Worm (Caenorhabditis elegans) whole organism, young adult: ENCODE results near the gene ZK1307.9.

Experiments used
- B0035.1 ChIP-seq: sonication (generic microtip); optimal IDR thresholded peaks from 2 replicates; lab custom pipeline; 2016; ENCODE audit warnings: missing genetic modification characterization, mild to moderate bottlenecking, missing compliant biosample characterization, missing genotype, missing genetic modification reagents
- B0261.1 ChIP-seq: sonication (generic microtip); optimal IDR thresholded peaks from 2 replicates; lab custom pipeline; 2016; ENCODE audit warnings: mild to moderate bottlenecking, missing genetic modification characterization, moderate library complexity, missing compliant biosample characterization
- D2030.7 ChIP-seq: fragments of 200-800 bp; sonication (Bioruptor generic); IDR thresholded peaks from 2 replicates; pipeline ENCODE4 v1.3.6; 2022; ENCODE audit warnings: missing genetic modification reagents, missing genetic modification characterization, missing compliant biosample characterization
- F39B2.1 ChIP-seq: fragments of 200-800 bp; sonication (Bioruptor generic); IDR thresholded peaks from 2 replicates; pipeline ENCODE4 v1.3.6; 2022; ENCODE audit warnings: missing genetic modification reagents, missing genetic modification characterization, missing compliant biosample characterization
- F49E8.2 ChIP-seq: sonication (generic microtip); optimal IDR thresholded peaks from 3 replicates; lab custom pipeline; 2017; ENCODE audit warnings: missing genetic modification characterization, mild to moderate bottlenecking, missing compliant biosample characterization, antibody characterized with exemption, moderate library complexity; ENCODE audit not compliant: insufficient read depth
- T07F8.4 ChIP-seq: sonication (generic microtip); optimal IDR thresholded peaks from 2 replicates; lab custom pipeline; 2016; ENCODE audit warnings: mild to moderate bottlenecking, missing genetic modification characterization, moderate library complexity, missing compliant biosample characterization
- Y79H2A.3 ChIP-seq: fragments of 200-800 bp; sonication (Bioruptor generic); conservative IDR thresholded peaks from 2 replicates; pipeline ENCODE4 v1.3.6; 2022; ENCODE audit warnings: missing genetic modification reagents, missing genetic modification characterization, missing compliant biosample characterization
- ZK185.1 ChIP-seq: sonication (generic microtip); optimal IDR thresholded peaks from 2 replicates; lab custom pipeline; 2016; ENCODE audit warnings: mild to moderate bottlenecking, missing genetic modification characterization, missing compliant biosample characterization; ENCODE audit not compliant: poor library complexity, severe bottlenecking
- aptf-2 ChIP-seq: fragments of 200-800 bp; sonication (Bioruptor generic); conservative IDR thresholded peaks from 2 replicates; pipeline ENCODE4 v1.3.6; 2022; ENCODE audit warnings: missing genetic modification reagents, missing genetic modification characterization, missing compliant biosample characterization
- bed-1 ChIP-seq: fragments of 200-800 bp; sonication (Bioruptor generic); IDR thresholded peaks from 2 replicates; pipeline ENCODE4 v1.3.6; 2022; ENCODE audit warnings: missing genetic modification reagents, missing genetic modification characterization, missing compliant biosample characterization
- bed-2 ChIP-seq: fragments of 200-800 bp; sonication (Bioruptor generic); IDR thresholded peaks from 2 replicates; pipeline ENCODE4 v1.3.6; 2022; ENCODE audit warnings: missing genetic modification reagents, missing genetic modification characterization, missing compliant biosample characterization
- ceh-79 ChIP-seq: sonication (generic microtip); optimal IDR thresholded peaks from 2 replicates; lab custom pipeline; 2017; ENCODE audit warnings: mild to moderate bottlenecking, missing genetic modification characterization, missing compliant biosample characterization
- dox-1 ChIP-seq: fragments of 200-800 bp; sonication (Bioruptor generic); IDR thresholded peaks from 2 replicates; pipeline ENCODE4 v1.3.6; 2022; ENCODE audit warnings: missing genetic modification reagents, missing genetic modification characterization, missing compliant biosample characterization
- egl-18 ChIP-seq: fragments of 200-800 bp; sonication (Bioruptor generic); IDR thresholded peaks from 2 replicates; pipeline ENCODE4 v1.3.6; 2022; ENCODE audit warnings: missing genetic modification reagents, missing genetic modification characterization, missing compliant biosample characterization
- ekl-4 ChIP-seq: fragments of 200-800 bp; sonication (Bioruptor generic); IDR thresholded peaks from 2 replicates; pipeline ENCODE4 v1.3.6; 2022; ENCODE audit warnings: missing genetic modification reagents, missing genetic modification characterization, missing compliant biosample characterization
- hmg-1.2 ChIP-seq: fragments of 200-800 bp; sonication (Bioruptor generic); IDR thresholded peaks from 2 replicates; pipeline ENCODE4 v1.3.6; 2022; ENCODE audit warnings: missing genetic modification reagents, missing genetic modification characterization, missing compliant biosample characterization
- let-607 ChIP-seq, 2 experiments: fragments of 200-800 bp in 1 of 2; sonication (Bioruptor generic) in 1 of 2; sonication (generic microtip) in 1 of 2; optimal IDR thresholded peaks; 2 replicates each; lab custom pipeline; 2016 to 2018; ENCODE audit warnings: mild to moderate bottlenecking in 2 of 2, missing compliant biosample characterization in 2 of 2, missing genetic modification characterization in 2 of 2, moderate library complexity in 2 of 2, missing genotype in 1 of 2
- lin-40 ChIP-seq: sonication (generic microtip); optimal IDR thresholded peaks from 2 replicates; lab custom pipeline; 2016; ENCODE audit warnings: missing genetic modification characterization, mild to moderate bottlenecking, missing compliant biosample characterization, missing genotype, missing genetic modification reagents
- lin-54 ChIP-seq: fragments of 200-800 bp; sonication (Bioruptor generic); optimal IDR thresholded peaks from 2 replicates; lab custom pipeline; 2018; ENCODE audit warnings: mild to moderate bottlenecking, missing genetic modification characterization, missing compliant biosample characterization
- lsl-1 ChIP-seq: fragments of 200-800 bp; sonication (Bioruptor generic); optimal IDR thresholded peaks from 2 replicates; lab custom pipeline; 2018; ENCODE audit warnings: mild to moderate bottlenecking, missing genetic modification characterization, moderate library complexity, missing compliant biosample characterization
- nhr-27 ChIP-seq: fragments of 200-800 bp; sonication (Bioruptor generic); optimal IDR thresholded peaks from 2 replicates; lab custom pipeline; 2018; ENCODE audit warnings: mild to moderate bottlenecking, missing genetic modification characterization, moderate library complexity, missing compliant biosample characterization
- nhr-80 ChIP-seq: sonication (generic microtip); optimal IDR thresholded peaks from 2 replicates; lab custom pipeline; 2016; ENCODE audit warnings: missing genetic modification characterization, missing compliant biosample characterization
- nhr-90 ChIP-seq: sonication (generic microtip); optimal IDR thresholded peaks from 2 replicates; lab custom pipeline; 2016; ENCODE audit warnings: missing genotype, mild to moderate bottlenecking, missing genetic modification characterization, missing compliant biosample characterization
- pha-4 ChIP-seq: fragments of 150-350 bp; sonication (generic microtip); optimal IDR thresholded peaks from 2 replicates; lab custom pipeline; 2014; ENCODE audit warnings: missing biosample characterization, missing genetic modification reagents, missing genetic modification characterization
- rcor-1 ChIP-seq: fragments of 200-800 bp; sonication (Bioruptor generic); IDR thresholded peaks from 2 replicates; pipeline ENCODE4 v1.3.6; 2022; ENCODE audit warnings: missing genetic modification reagents, missing genetic modification characterization, missing compliant biosample characterization
- somi-1 ChIP-seq: fragments of 200-800 bp; sonication (Bioruptor generic); optimal IDR thresholded peaks from 2 replicates; lab custom pipeline; 2018; ENCODE audit warnings: mild to moderate bottlenecking, missing genetic modification characterization, missing compliant biosample characterization
- sptf-2 ChIP-seq: fragments of 200-800 bp; sonication (Bioruptor generic); optimal IDR thresholded peaks from 2 replicates; lab custom pipeline; 2018; ENCODE audit warnings: mild to moderate bottlenecking, missing genetic modification characterization, missing compliant biosample characterization
- tbp1 ChIP-seq: fragments of 200-800 bp; sonication (Bioruptor generic); optimal IDR thresholded peaks from 2 replicates; lab custom pipeline; 2018; ENCODE audit warnings: mild to moderate bottlenecking, missing genetic modification characterization, missing compliant biosample characterization
- ztf-3 ChIP-seq: fragments of 200-800 bp; sonication (Bioruptor generic); optimal IDR thresholded peaks from 2 replicates; lab custom pipeline; 2018; ENCODE audit warnings: mild to moderate bottlenecking, missing genetic modification characterization, missing compliant biosample characterization

ZK1307.9 gene

DNA sequence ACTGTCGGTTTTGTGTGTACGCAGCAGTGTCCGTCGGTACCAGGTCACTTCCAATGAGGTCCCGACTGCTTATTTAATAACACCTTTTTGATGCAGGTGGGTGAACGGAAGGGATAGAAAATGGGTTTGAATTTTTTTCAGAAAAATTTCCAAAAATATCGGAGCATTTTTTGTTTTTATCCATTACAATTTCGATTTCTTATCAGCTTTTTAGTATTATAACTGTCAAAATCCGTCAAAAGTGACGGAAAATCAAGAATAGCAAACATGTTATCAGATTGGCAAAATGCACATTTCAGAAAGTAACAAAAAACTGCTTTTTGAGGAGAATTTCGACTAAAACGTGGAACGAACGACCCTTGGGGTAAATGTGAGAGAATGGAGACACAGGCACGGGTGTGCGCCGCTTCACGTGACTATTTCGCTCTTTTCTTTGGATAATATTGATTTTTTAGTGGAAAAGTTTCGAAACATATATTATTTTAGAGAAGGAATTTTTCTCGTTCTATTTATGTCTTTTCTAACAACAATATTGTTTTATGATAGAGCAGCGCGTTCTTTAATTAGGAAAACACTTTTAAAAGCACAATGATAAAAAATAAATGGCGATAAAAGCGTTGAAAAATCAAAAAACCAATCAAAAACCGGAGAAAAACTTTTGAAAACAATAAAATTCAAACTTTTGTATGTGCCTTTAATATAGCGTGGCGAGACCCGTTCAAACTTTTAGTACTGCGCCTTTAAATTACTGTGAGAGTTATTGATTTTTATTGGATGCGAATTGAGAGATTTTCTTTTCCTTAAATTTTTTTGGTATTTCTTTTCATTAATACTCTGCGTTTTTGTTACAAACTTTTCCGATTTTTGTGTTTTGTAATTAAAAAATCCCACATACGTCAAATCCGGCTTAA lies 2.1 kb upstream of the ZK1307.9 start, which contains the start of gene sqv-8 (continued):
- TF ChIP-seq aptf-2 (GFP tag; lab: Robert Waterston, UW): no peak
- TF ChIP-seq let-607 (tag; optimal IDR thresholded peaks at IDR 0.05; lab: Kevin White, UChicago): peak; percentile 37 to 43
- TF ChIP-seq lsl-1 (GFP tag; lab: Kevin White, UChicago): peak; percentile 96
- no peak for TF ChIP-seq sptf-2 (GFP tag; lab: Kevin White, UChicago)

DNA sequence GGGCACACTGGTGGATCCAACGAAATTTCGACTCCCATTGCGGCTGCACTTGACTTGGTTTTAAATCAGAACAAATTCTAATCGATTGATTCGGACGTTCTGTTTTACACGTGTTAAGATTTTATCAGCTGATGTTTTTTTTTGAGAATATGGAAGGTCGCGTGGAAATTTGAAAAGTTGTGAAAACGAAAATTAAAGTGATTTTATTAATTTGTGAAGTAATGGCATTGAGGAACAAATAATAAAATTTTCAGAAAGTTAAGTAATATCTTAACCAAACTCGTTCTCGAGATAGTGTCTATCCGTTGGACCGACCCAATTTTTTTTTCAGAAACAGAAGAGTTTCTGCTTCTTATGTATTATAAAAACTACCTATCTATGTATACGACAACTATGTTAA lies 2.4 kb downstream of the ZK1307.9 start, which contains the start of gene ZK1307.4:
Gene ZK1307.4 (minus strand): TSS at position 101 of the 400 bp plus-strand sequence.
- TF ChIP-seq D2030.7 (GFP tag; lab: Robert Waterston, UW) (no peak), B0261.1 (tag; lab: Kevin White, UChicago) (no peak), tbp1 (GFP tag; lab: Kevin White, UChicago) (no peak), egl-18 (GFP tag; lab: Robert Waterston, UW) (no peak), T07F8.4 (tag; lab: Kevin White, UChicago) (no peak), nhr-27 (tag; lab: Kevin White, UChicago) (no peak), F39B2.1 (no peak), ekl-4 (GFP tag; lab: Robert Waterston, UW) (no peak)

DNA sequence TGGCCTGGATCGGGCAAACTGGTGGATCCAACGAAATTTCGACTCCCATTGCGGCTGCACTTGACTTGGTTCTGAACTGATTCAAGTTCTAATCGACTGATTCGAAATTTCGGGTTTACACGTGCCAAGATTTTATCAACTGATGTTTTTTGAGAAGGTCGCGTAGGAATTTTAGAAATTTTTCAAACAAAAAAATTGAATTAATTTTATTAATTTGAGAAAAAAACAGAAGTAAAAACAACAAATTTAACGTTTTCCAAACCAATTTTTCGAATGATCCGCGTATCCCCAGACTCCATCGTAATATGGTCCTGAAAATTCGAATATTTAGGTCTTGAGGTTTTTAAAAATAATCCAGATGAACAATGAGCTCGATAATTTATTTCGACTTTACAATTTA lies 3.6 kb downstream of the ZK1307.9 start, which contains the start of gene ZK1307.3:
Gene ZK1307.3 (minus strand): TSS at position 101 of the 400 bp plus-strand sequence.
- TF ChIP-seq F49E8.2 (tag; lab: Kevin White, UChicago) (no peak), bed-2 (GFP tag; lab: Robert Waterston, UW) (no peak), T07F8.4 (tag; lab: Kevin White, UChicago) (no peak), B0035.1 (tag; lab: Kevin White, UChicago) (no peak), rcor-1 (GFP tag; lab: Robert Waterston, UW) (no peak), somi-1 (GFP tag; lab: Kevin White, UChicago) (no peak)

DNA sequence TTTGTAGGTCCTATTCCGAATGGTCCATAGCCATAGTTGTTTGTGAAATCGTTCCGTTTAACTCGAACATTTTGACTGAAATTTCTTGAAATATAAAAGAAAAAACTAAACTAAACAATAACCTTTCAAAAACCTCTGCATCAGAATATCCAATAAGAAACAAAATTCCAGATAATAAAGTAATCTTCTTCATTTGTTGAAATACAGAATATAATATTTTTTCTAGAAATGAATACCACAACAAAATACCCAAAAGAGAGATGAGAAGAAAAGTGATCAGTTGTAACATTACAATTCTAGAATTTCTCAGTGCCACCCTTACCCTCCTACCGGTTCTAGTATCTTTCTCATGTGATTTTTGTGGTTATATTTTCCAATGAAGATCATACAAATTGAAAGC lies 4.4 kb downstream of the ZK1307.9 start, which contains the start of gene ZK1307.2:
Gene ZK1307.2 (minus strand): TSS at position 274 of the 400 bp plus-strand sequence.
- TF ChIP-seq pha-4 (tag; lab: Kevin White, UChicago) (no peak), bed-1 (no peak), nhr-90 (tag; lab: Kevin White, UChicago) (no peak)

DNA sequence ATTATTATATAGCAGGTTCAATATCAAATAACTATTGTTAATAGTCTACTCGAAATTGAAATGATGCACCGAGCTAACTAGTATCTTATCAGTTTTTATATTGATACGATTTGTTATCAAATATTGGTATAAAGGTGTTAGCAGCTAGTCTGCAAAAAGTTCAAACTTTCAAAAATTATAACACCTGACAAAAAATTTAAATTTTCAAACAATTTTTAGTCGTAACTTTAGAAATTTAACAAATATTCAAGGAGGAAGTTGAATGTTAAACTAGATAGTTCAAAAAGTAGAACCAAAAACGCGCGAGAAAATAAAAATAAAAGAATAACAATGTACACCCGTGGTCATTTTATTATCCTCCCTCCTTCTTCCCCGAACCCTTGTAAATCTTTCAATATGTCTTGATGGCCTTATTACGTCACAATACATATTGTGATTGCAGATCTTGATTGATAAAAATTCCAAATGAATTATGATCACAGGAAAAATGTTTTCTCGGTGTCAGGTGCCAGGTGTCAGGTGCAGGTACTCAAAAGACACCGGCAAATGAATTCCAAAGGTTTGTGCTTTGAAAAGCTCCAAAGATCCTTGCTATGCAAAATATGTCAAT lies 6.3 kb downstream of the ZK1307.9 start, which contains the start of gene ZK1307.1:
Gene ZK1307.1 (minus strand): TSS at position 51 of the 610 bp plus-strand sequence.
- TF ChIP-seq ceh-79: no peak
- no peak for TF ChIP-seq F39B2.1
- no peak for TF ChIP-seq dox-1 (GFP tag; lab: Robert Waterston, UW)
- no peak for TF ChIP-seq ztf-3 (GFP tag; lab: Kevin White, UChicago)
- TF ChIP-seq bed-2 (GFP tag; lab: Robert Waterston, UW): no peak
- no peak for TF ChIP-seq lin-54 (GFP tag; lab: Kevin White, UChicago)

DNA sequence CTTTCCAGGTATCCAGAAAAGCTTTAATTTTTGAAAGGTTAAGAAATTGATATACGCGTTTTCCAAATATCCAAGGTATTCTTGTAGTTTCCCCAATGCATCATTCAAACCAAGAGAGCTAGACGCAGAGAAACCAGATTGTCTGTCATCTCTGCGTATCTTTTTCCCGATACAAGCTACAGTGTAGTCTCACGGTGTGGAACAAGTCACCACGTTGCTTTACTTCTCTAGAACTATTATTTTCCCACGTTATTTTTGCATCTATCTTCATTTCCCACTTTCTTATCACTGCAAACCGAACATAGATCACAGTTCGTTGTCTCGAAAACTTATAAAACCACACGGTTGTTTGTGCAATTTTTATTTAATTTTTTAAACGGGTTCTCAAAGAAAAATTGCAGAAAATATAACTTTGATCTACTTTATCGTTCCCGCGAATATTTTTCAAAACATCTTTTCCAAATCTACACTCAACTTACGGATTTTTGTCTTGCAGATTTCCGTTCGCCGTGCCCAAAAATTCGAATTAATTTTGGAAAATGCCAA lies 7.0 kb downstream of the ZK1307.9 start, which contains the start of gene gstk-1:
Gene gstk-1 (plus strand): TSS at position 496 of the 546 bp plus-strand sequence.
- TF ChIP-seq ZK185.1 (tag; lab: Kevin White, UChicago): no peak
- peak; percentile 17 for TF ChIP-seq lin-40 (tag; lab: Kevin White, UChicago)
- peak; percentile 26; the same call in 1 of the 2 replicates for TF ChIP-seq hmg-1.2 (GFP tag; lab: Robert Waterston, UW)
- TF ChIP-seq nhr-80 (tag; lab: Kevin White, UChicago): peak; percentile 53
- no peak for TF ChIP-seq Y79H2A.3
